Fruit fly (Drosophila melanogaster): ENCODE data around the gene CG42307.

DNA sequence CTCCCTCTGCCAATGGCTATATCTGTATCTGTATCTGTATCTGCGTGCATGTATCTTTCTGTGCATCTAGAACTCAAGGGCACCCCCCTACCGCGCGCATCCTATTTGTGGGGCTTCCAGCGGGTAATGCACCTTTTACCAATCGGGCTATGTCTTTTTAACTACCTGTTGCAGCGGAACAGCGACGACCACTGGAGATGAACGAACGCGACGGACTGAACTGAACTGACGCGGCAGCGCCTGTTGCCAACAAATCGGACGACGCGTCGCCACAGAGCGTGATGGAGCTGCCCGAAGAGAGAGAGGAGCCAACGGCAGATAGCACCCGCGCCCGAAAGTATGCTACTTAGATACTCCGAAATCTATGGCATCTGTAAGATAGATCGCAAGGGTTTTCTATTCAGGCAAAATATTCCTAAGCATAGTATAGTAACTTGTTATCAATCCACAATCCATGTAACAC is 16.1 kb downstream of the CG42307 start, which contains the start of gene Cln7:
- TF ChIP-seq CG4496 (GFP tag; IDR thresholded peaks at IDR 0.05) (peak; percentile 80), CG9948 (tag; optimal IDR thresholded peaks at IDR 0.05) (no peak), CG34367 (tag; optimal IDR thresholded peaks at IDR 0.05) (no peak), CG32121 (GFP tag; IDR thresholded peaks at IDR 0.05) (peak; percentile 80), CG8159 (tag; optimal IDR thresholded peaks at IDR 0.05) (peak; percentile 51), CG13204 (GFP tag; optimal IDR thresholded peaks at IDR 0.05) (peak; percentile 82), EcR (GFP tag; optimal IDR thresholded peaks at IDR 0.05) (peak; percentile 99), fd96Ca (GFP tag; IDR thresholded peaks at IDR 0.05) (peak; percentile 76), CG14655 (GFP tag; optimal IDR thresholded peaks at IDR 0.05) (no peak), CG17806 (tag; optimal IDR thresholded peaks at IDR 0.05) (no peak), Pif1A (GFP tag; optimal IDR thresholded peaks at IDR 0.05) (no peak), Snoo (tag; optimal IDR thresholded peaks at IDR 0.05) (peak; percentile 62), gl (tag; optimal IDR thresholded peaks at IDR 0.05) (peak; percentile 81)

Measured in whole organism, pupa.